Worm (Caenorhabditis elegans): ENCODE results near the gene ugt-49.

ugt-49 gene

DNA sequence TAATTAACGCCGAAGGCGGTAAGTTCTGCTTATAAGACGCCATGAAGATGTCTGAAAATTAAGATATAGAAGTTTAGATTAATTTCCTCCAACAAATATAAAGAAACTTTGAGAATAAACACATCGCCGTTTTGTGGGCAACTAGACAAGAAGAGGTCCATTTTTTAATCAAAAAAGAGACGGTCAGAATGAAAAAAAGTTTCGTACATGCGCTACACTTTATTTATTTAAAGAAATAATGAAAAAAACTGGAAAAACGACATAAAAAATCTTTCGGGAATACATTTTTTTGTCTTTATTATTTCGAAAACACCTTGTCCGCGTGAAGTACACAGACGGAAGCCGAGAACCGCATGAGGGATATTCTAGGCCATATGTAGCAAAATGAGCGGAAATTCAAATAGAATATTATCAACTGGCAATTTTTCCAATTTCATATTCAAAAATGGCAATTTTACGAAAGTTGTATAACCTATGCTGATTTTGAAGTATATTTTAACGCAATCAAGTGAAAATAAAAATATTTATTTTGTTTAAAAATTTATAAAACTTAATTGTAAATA, 16.3 kb upstream of the ugt-49 start, which contains the start of gene sluh-7 (continued):
- TF ChIP-seq pqm-1 (tag; optimal IDR thresholded peaks at IDR 0.05) (no peak), lin-14 (GFP tag; optimal IDR thresholded peaks at IDR 0.05) (peak; percentile 81), unc-130 (tag; optimal IDR thresholded peaks at IDR 0.05) (peak; percentile 71), fos-1 (tag; optimal IDR thresholded peaks at IDR 0.05) (peak; percentile 44), isw-1 (GFP tag; IDR thresholded peaks at IDR 0.05) (peak; percentile 82), C16A3.4 (tag; optimal IDR thresholded peaks at IDR 0.05) (peak; percentile 62), F16B12.6 (tag; optimal IDR thresholded peaks at IDR 0.05) (peak; percentile 6), nhr-11 (tag; optimal IDR thresholded peaks at IDR 0.05) (peak; percentile 28), ztf-4 (tag; optimal IDR thresholded peaks at IDR 0.05) (no peak), mep-1 (tag; optimal IDR thresholded peaks at IDR 0.05) (peak; percentile 93), pax-3 (tag; optimal IDR thresholded peaks at IDR 0.05) (peak; percentile 84), efl-3 (GFP tag; optimal IDR thresholded peaks at IDR 0.05) (peak; percentile 11), lin-13 (GFP tag; optimal IDR thresholded peaks at IDR 0.05) (peak; percentile 72), nhr-237 (tag; optimal IDR thresholded peaks at IDR 0.05) (peak; percentile 41), unc-30 (tag; optimal IDR thresholded peaks at IDR 0.05) (peak; percentile 22), C34B4.2 (tag; optimal IDR thresholded peaks at IDR 0.05) (no peak), mef-2 (tag; optimal IDR thresholded peaks at IDR 0.05) (peak; percentile 12), swsn-7 (tag; optimal IDR thresholded peaks at IDR 0.05) (peak; percentile 84), fkh-4 (tag; optimal IDR thresholded peaks at IDR 0.05; ENCODE audit: borderline replicate concordance) (peak; percentile 95), lin-35 (GFP tag; optimal IDR thresholded peaks at IDR 0.05) (peak; percentile 94 to 97), blmp-1 (tag; optimal IDR thresholded peaks at IDR 0.05) (peak; percentile 77), rnt-1 (tag; optimal IDR thresholded peaks at IDR 0.05) (peak; percentile 99), unc-62 (GFP tag; optimal IDR thresholded peaks at IDR 0.05) (no peak), ceh-90 (tag; optimal IDR thresholded peaks at IDR 0.05) (peak; percentile 96), nhr-20 (tag; optimal IDR thresholded peaks at IDR 0.05) (peak; percentile 88), Y116A8C.19 (tag; optimal IDR thresholded peaks at IDR 0.05; ENCODE audit: borderline replicate concordance) (peak; percentile 77), lsy-2 (tag; optimal IDR thresholded peaks at IDR 0.05) (peak; percentile 82 to 84), ama-1 (optimal IDR thresholded peaks at IDR 0.05) (no peak), aly-2 (tag; optimal IDR thresholded peaks at IDR 0.05) (peak; percentile 24), lin-15B (tag; optimal IDR thresholded peaks at IDR 0.05) (peak; percentile 79), lir-3 (tag; optimal IDR thresholded peaks at IDR 0.05; ENCODE audit: poor library complexity) (peak; percentile 97), skn-1 (tag; optimal IDR thresholded peaks at IDR 0.05) (peak; percentile 73), unc-98 (GFP tag; IDR thresholded peaks at IDR 0.05) (peak; percentile 85), tbx-2 (tag; optimal IDR thresholded peaks at IDR 0.05) (peak; percentile 91), egl-13 (tag; optimal IDR thresholded peaks at IDR 0.05) (peak; percentile 91), mdl-1 (tag; optimal IDR thresholded peaks at IDR 0.05) (peak in 1 of 2 experiments; percentile 35), ztf-11 (tag; optimal IDR thresholded peaks at IDR 0.05) (peak in 1 of 2 experiments; percentile 96), ceh-88 (GFP tag; IDR thresholded peaks at IDR 0.05) (peak; percentile 69), sox-4 (tag; optimal IDR thresholded peaks at IDR 0.05) (peak; percentile 90), nhr-47 (tag; optimal IDR thresholded peaks at IDR 0.05) (peak; percentile 93), irx-1 (tag; optimal IDR thresholded peaks at IDR 0.05) (peak; percentile 95), hpl-2 (GFP tag; optimal IDR thresholded peaks at IDR 0.05) (no peak), zip-4 (GFP tag; optimal IDR thresholded peaks at IDR 0.05) (peak; percentile 20), alr-1 (tag; optimal IDR thresholded peaks at IDR 0.05; ENCODE audit: borderline replicate concordance) (no peak), dsc-1 (tag; optimal IDR thresholded peaks at IDR 0.05) (peak; percentile 91), xbp-1 (tag; optimal IDR thresholded peaks at IDR 0.05) (peak; percentile 89), elt-3 (tag; optimal IDR thresholded peaks at IDR 0.05) (peak in 2 of 6 experiments; percentile 54 to 71), zag-1 (tag; optimal IDR thresholded peaks at IDR 0.05) (no peak), nhr-76 (tag; optimal IDR thresholded peaks at IDR 0.05) (no peak), snpc-4 (tag; optimal IDR thresholded peaks at IDR 0.05) (peak; percentile 26)

All from whole organism, L1 larva.